Fruit fly (Drosophila melanogaster) whole organism, embryonic: ENCODE results near the gene Pgant7.

Source experiments
- Abd-B ChIP-seq: fragments of 200-800 bp; sonication (Bioruptor generic); optimal IDR thresholded peaks from 2 replicates; lab custom pipeline; 2018; ENCODE audit warnings: missing biosample characterization, mild to moderate bottlenecking, missing genetic modification characterization, moderate library complexity
- Ada2b ChIP-seq: fragments of 200-800 bp; sonication (Bioruptor generic); IDR thresholded peaks from 2 replicates; pipeline ENCODE4 v1.3.6; 2022; ENCODE audit warnings: missing biosample characterization, missing genetic modification characterization
- CG10462 ChIP-seq: fragments of 200-800 bp; sonication (Bioruptor generic); optimal IDR thresholded peaks from 2 replicates; lab custom pipeline; 2016; ENCODE audit warnings: missing biosample characterization, missing genetic modification characterization
- CG10959 ChIP-seq: fragments of 200-800 bp; sonication (Bioruptor generic); IDR thresholded peaks from 2 replicates; pipeline ENCODE4 v1.3.6; 2022; ENCODE audit warnings: missing biosample characterization, missing genetic modification characterization
- CG11456 ChIP-seq: fragments of 200-800 bp; sonication (Bioruptor generic); IDR thresholded peaks from 3 replicates; pipeline ENCODE4 v1.3.6; 2022; ENCODE audit warnings: missing biosample characterization, missing genetic modification characterization
- CG11695 ChIP-seq: fragments of 200-800 bp; sonication (Bioruptor generic); IDR thresholded peaks from 3 replicates; pipeline ENCODE4 v1.3.6; 2022; ENCODE audit warnings: missing biosample characterization, missing genetic modification characterization
- CG12104 ChIP-seq: fragments of 200-800 bp; sonication (Bioruptor generic); optimal IDR thresholded peaks from 3 replicates; lab custom pipeline; 2016; ENCODE audit warnings: missing biosample characterization, missing genetic modification characterization
- CG12659 ChIP-seq: fragments of 200-800 bp; sonication (Bioruptor generic); optimal IDR thresholded peaks from 3 replicates; lab custom pipeline; 2017; ENCODE audit warnings: mild to moderate bottlenecking, missing biosample characterization, missing genetic modification reagents, missing genetic modification characterization
- CG13296 ChIP-seq: fragments of 200-800 bp; sonication (Bioruptor generic); optimal IDR thresholded peaks from 3 replicates; lab custom pipeline; 2018; ENCODE audit warnings: missing biosample characterization, mild to moderate bottlenecking, missing genetic modification characterization
- CG1602 ChIP-seq: fragments of 200-800 bp; sonication (Bioruptor generic); optimal IDR thresholded peaks from 3 replicates; lab custom pipeline; 2016; ENCODE audit warnings: missing biosample characterization, missing genetic modification characterization
- CG17328 ChIP-seq: fragments of 200-800 bp; sonication (Bioruptor generic); IDR thresholded peaks from 2 replicates; pipeline ENCODE4 v1.3.6; 2022; ENCODE audit warnings: missing biosample characterization, missing genetic modification characterization
- CG18619 ChIP-seq: fragments of 200-800 bp; sonication (Bioruptor generic); optimal IDR thresholded peaks from 3 replicates; lab custom pipeline; 2017; ENCODE audit warnings: missing biosample characterization, mild to moderate bottlenecking, missing genetic modification characterization
- CG2199 ChIP-seq: fragments of 200-800 bp; sonication (Bioruptor generic); IDR thresholded peaks from 3 replicates; pipeline ENCODE4 v1.3.6; 2022; ENCODE audit warnings: missing biosample characterization, missing genetic modification characterization
- CG2678 ChIP-seq: fragments of 200-800 bp; sonication (Bioruptor generic); optimal IDR thresholded peaks from 3 replicates; lab custom pipeline; 2019; ENCODE audit warnings: missing biosample characterization, mild to moderate bottlenecking, missing genetic modification characterization, moderate library complexity
- CG32772 ChIP-seq: fragments of 200-800 bp; sonication (Bioruptor generic); IDR thresholded peaks from 2 replicates; pipeline ENCODE4 v1.3.6; 2022; ENCODE audit warnings: missing biosample characterization, missing genetic modification characterization
- CG33213 ChIP-seq: fragments of 200-800 bp; sonication (Bioruptor generic); optimal IDR thresholded peaks from 3 replicates; lab custom pipeline; 2016; ENCODE audit warnings: missing biosample characterization, missing genetic modification characterization
- CG5180 ChIP-seq: fragments of 200-800 bp; sonication (Bioruptor generic); optimal IDR thresholded peaks from 3 replicates; lab custom pipeline; 2017; ENCODE audit warnings: missing biosample characterization, missing genetic modification characterization, mild to moderate bottlenecking, moderate library complexity, missing genetic modification reagents
- CG6175 ChIP-seq: fragments of 200-800 bp; sonication (Bioruptor generic); IDR thresholded peaks from 3 replicates; pipeline ENCODE4 v1.3.6; 2022; ENCODE audit warnings: missing biosample characterization, missing genetic modification characterization
- Dref ChIP-seq: fragments of 200-800 bp; sonication (Bioruptor generic); IDR thresholded peaks from 2 replicates; pipeline ENCODE4 v1.3.6; 2022; ENCODE audit warnings: missing biosample characterization, missing genetic modification characterization
- E2f1 ChIP-seq: fragments of 200-800 bp; sonication (Bioruptor generic); IDR thresholded peaks from 2 replicates; pipeline ENCODE4 v1.3.6; 2022; ENCODE audit warnings: missing biosample characterization, missing genetic modification characterization
- E2f2 ChIP-seq: fragments of 200-800 bp; sonication (Bioruptor generic); IDR thresholded peaks from 2 replicates; pipeline ENCODE4 v1.3.6; 2022; ENCODE audit warnings: missing biosample characterization, missing genetic modification characterization
- Hmr ChIP-seq: fragments of 200-800 bp; sonication (Bioruptor generic); optimal IDR thresholded peaks from 3 replicates; lab custom pipeline; 2017; ENCODE audit warnings: mild to moderate bottlenecking, missing biosample characterization, missing genetic modification reagents, missing genetic modification characterization
- NfI ChIP-seq: fragments of 200-800 bp; sonication (Bioruptor generic); optimal IDR thresholded peaks from 3 replicates; lab custom pipeline; 2018; ENCODE audit warnings: missing biosample characterization, mild to moderate bottlenecking, missing genetic modification characterization, moderate library complexity
- Optix ChIP-seq: fragments of 200-800 bp; sonication (Bioruptor generic); IDR thresholded peaks from 3 replicates; pipeline ENCODE4 v1.3.6; 2022; ENCODE audit warnings: missing biosample characterization, missing genetic modification characterization
- Ptx1 ChIP-seq: fragments of 200-800 bp; sonication (Bioruptor generic); IDR thresholded peaks from 2 replicates; pipeline ENCODE4 v1.3.6; 2022; ENCODE audit warnings: missing biosample characterization, missing genetic modification characterization
- Sry-δ ChIP-seq: fragments of 200-800 bp; sonication (Bioruptor generic); optimal IDR thresholded peaks from 2 replicates; lab custom pipeline; 2016; ENCODE audit warnings: missing biosample characterization, missing genetic modification characterization
- Trl ChIP-seq, 3 experiments: fragments of >200 bp in 2 of 3; fragments of 200-800 bp in 1 of 3; sonication (Bioruptor generic) in 1 of 3; optimal IDR thresholded peaks; 2 replicates in 1 of 3; 3 replicates in 2 of 3; lab custom pipeline; 2016 to 2017; ENCODE audit warnings: missing biosample characterization in 1 of 3, missing genetic modification characterization in 1 of 3
- Xbp1 ChIP-seq: fragments of 200-800 bp; sonication (Bioruptor generic); optimal IDR thresholded peaks from 3 replicates; lab custom pipeline; 2016; ENCODE audit warnings: missing biosample characterization, mild to moderate bottlenecking, missing genetic modification characterization
- bsh ChIP-seq, 2 experiments: fragments of 200-800 bp; sonication (Bioruptor generic); optimal IDR thresholded peaks; 2 replicates each; lab custom pipeline; 2017 to 2018; ENCODE audit warnings: mild to moderate bottlenecking in 2 of 2, missing biosample characterization in 2 of 2, missing genetic modification characterization in 2 of 2, moderate library complexity in 1 of 2
- dmrt99B ChIP-seq: fragments of 200-800 bp; sonication (Bioruptor generic); optimal IDR thresholded peaks from 2 replicates; lab custom pipeline; 2018; ENCODE audit warnings: missing biosample characterization, mild to moderate bottlenecking, missing genetic modification characterization, moderate library complexity
- dpn ChIP-seq, 2 experiments: fragments of 200-800 bp; sonication (Bioruptor generic); optimal IDR thresholded peaks; 3 replicates each; lab custom pipeline; 2016; ENCODE audit warnings: missing biosample characterization in 2 of 2, missing genetic modification characterization in 2 of 2
- dysf ChIP-seq: fragments of 200-800 bp; sonication (Bioruptor generic); IDR thresholded peaks from 3 replicates; pipeline ENCODE4 v1.3.6; 2022; ENCODE audit warnings: missing biosample characterization, missing genetic modification characterization
- ewg ChIP-seq: fragments of 200-800 bp; sonication (Bioruptor generic); optimal IDR thresholded peaks from 3 replicates; lab custom pipeline; 2017; ENCODE audit warnings: mild to moderate bottlenecking, missing biosample characterization, missing genetic modification reagents, missing genetic modification characterization
- fd102C ChIP-seq: fragments of 200-800 bp; sonication (Bioruptor generic); optimal IDR thresholded peaks from 2 replicates; lab custom pipeline; 2018; ENCODE audit warnings: missing biosample characterization, mild to moderate bottlenecking, missing genetic modification characterization, moderate library complexity
- fd64A ChIP-seq: fragments of 200-800 bp; sonication (Bioruptor generic); optimal IDR thresholded peaks from 3 replicates; lab custom pipeline; 2018; ENCODE audit warnings: missing biosample characterization, mild to moderate bottlenecking, missing genetic modification characterization
- gem ChIP-seq: fragments of 200-800 bp; sonication (Bioruptor generic); optimal IDR thresholded peaks from 2 replicates; lab custom pipeline; 2019; ENCODE audit warnings: missing biosample characterization, mild to moderate bottlenecking, missing genetic modification characterization, moderate library complexity
- hkb ChIP-seq, 2 experiments: fragments of 200-800 bp in 1 of 2; fragments of >200 bp in 1 of 2; sonication (Bioruptor generic) in 1 of 2; IDR thresholded peaks in 1 of 2; optimal IDR thresholded peaks in 1 of 2; 2 replicates each; pipeline versions ENCODE4 v1.3.6 to Lab custom; 2017 to 2022; ENCODE audit warnings: missing biosample characterization in 1 of 2, missing genetic modification characterization in 1 of 2
- knrl ChIP-seq: fragments of 200-800 bp; sonication (Bioruptor generic); IDR thresholded peaks from 3 replicates; pipeline ENCODE4 v1.3.6; 2022; ENCODE audit warnings: missing biosample characterization, missing genetic modification characterization; ENCODE audit not compliant: partially characterized antibody
- odd ChIP-seq: fragments of 200-800 bp; sonication (Bioruptor generic); optimal IDR thresholded peaks from 2 replicates; lab custom pipeline; 2017; ENCODE audit warnings: missing biosample characterization, mild to moderate bottlenecking, missing genetic modification characterization
- prd ChIP-seq, 3 experiments: fragments of >200 bp in 2 of 3; fragments of 200-800 bp in 1 of 3; sonication (Bioruptor generic) in 1 of 3; optimal IDR thresholded peaks in 2 of 3; IDR thresholded peaks in 1 of 3; 2 replicates in 2 of 3; 3 replicates in 1 of 3; pipeline versions ENCODE4 v1.3.6 to Lab custom; 2017 to 2022; ENCODE audit warnings: missing biosample characterization in 1 of 3, missing genetic modification characterization in 1 of 3
- pum ChIP-seq: fragments of 200-800 bp; sonication (Bioruptor generic); optimal IDR thresholded peaks from 2 replicates; lab custom pipeline; 2016; ENCODE audit warnings: missing biosample characterization, missing genetic modification characterization
- sc ChIP-seq, 3 experiments: fragments of >200 bp in 2 of 3; fragments of 200-800 bp in 1 of 3; sonication (Bioruptor generic) in 1 of 3; optimal IDR thresholded peaks; 2 replicates in 2 of 3; 3 replicates in 1 of 3; lab custom pipeline; 2017; ENCODE audit warnings: mild to moderate bottlenecking in 1 of 3, missing biosample characterization in 1 of 3, missing genetic modification characterization in 1 of 3, missing genetic modification reagents in 1 of 3
- sens-2 ChIP-seq: fragments of 200-800 bp; sonication (Bioruptor generic); IDR thresholded peaks from 2 replicates; pipeline ENCODE4 v1.3.6; 2022; ENCODE audit warnings: missing biosample characterization, missing genetic modification characterization
- sisA ChIP-seq: fragments of 200-800 bp; sonication (Bioruptor generic); IDR thresholded peaks from 2 replicates; pipeline ENCODE4 v1.3.6; 2022; ENCODE audit warnings: missing biosample characterization, missing genetic modification characterization
- sob ChIP-seq: fragments of 200-800 bp; sonication (Bioruptor generic); IDR thresholded peaks from 2 replicates; pipeline ENCODE4 v1.3.6; 2022; ENCODE audit warnings: missing biosample characterization, missing genetic modification characterization
- stc ChIP-seq: fragments of 200-800 bp; sonication (Bioruptor generic); IDR thresholded peaks from 2 replicates; pipeline ENCODE4 v1.3.6; 2022; ENCODE audit warnings: missing biosample characterization, missing genetic modification characterization

The Pgant7 gene

DNA sequence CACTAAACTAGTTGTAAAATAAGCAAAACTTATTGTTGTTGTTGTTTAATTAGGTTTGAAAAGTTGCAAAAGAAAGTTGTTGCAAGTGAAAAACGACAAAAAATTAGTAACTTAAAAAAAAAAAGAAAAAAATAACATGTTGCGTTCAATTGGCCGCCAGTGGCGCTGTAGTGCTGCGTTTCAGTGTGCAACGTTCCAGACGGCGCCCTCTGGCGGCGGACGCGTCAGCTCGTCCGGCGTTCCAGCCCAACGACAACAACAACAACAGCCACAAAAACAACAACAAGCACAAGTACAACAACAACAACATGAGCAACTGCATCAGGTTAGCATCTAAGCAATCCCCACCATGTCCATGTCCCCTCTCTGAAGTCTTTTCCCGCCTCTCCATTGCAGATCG lies 17.6 kb upstream of the Pgant7 start (continued):
- no peak for TF ChIP-seq odd (GFP tag; lab: Kevin White, UChicago)
- 0 out of 3 replicates have a peak, but pooled peaks have one; percentile 12 for TF ChIP-seq CG6175 (GFP tag; lab: Robert Waterston, UW)
- no peak for TF ChIP-seq hkb (optimal IDR thresholded peaks at IDR 0.05; lab: Kevin White, UChicago)
- 0 out of 2 replicates have a peak, but pooled peaks have one; percentile 30 for TF ChIP-seq hkb (GFP tag; IDR thresholded peaks at IDR 0.05; lab: Robert Waterston, UW)
- peak in 1 of 2 experiments; percentile 43 for TF ChIP-seq bsh (GFP tag; optimal IDR thresholded peaks at IDR 0.05; lab: Kevin White, UChicago)
- TF ChIP-seq NfI (GFP tag; lab: Kevin White, UChicago): peak; percentile 49
- no peak for TF ChIP-seq Abd-B (GFP tag; lab: Kevin White, UChicago)
- TF ChIP-seq sc (optimal IDR thresholded peaks at IDR 0.05; lab: Kevin White, UChicago): no peak
- peak; percentile 12 for TF ChIP-seq sc (GFP tag; optimal IDR thresholded peaks at IDR 0.05; lab: Kevin White, UChicago)
- TF ChIP-seq CG11695 (GFP tag; lab: Robert Waterston, UW): 0 out of 3 replicates have a peak, but pooled peaks have one; percentile 11
- 0 out of 2 replicates have a peak, but pooled peaks have one; percentile 36 for TF ChIP-seq sens-2 (GFP tag; lab: Robert Waterston, UW)
- TF ChIP-seq stc (GFP tag; lab: Robert Waterston, UW): 0 out of 2 replicates have a peak, but pooled peaks have one; percentile 15
- 0 out of 2 replicates have a peak, but pooled peaks have one; percentile 32 for TF ChIP-seq sisA (GFP tag; lab: Robert Waterston, UW)
- peak; percentile 83; the same call in 2 of the 3 replicates for TF ChIP-seq CG2199 (GFP tag; lab: Robert Waterston, UW)
- no peak for TF ChIP-seq CG10462
- TF ChIP-seq fd64A (GFP tag; lab: Kevin White, UChicago): no peak
- TF ChIP-seq CG33213 (GFP tag; lab: Kevin White, UChicago): no peak
- peak; percentile 13 for TF ChIP-seq Sry-δ (GFP tag; lab: Kevin White, UChicago)
- TF ChIP-seq CG12659 (GFP tag; lab: Kevin White, UChicago): peak; percentile 30
- peak; percentile 48; the same call in 1 of the 3 replicates for TF ChIP-seq dysf (GFP tag; lab: Robert Waterston, UW)
- TF ChIP-seq gem: peak; percentile 34
- peak; percentile 7 for TF ChIP-seq CG18619 (GFP tag; lab: Kevin White, UChicago)
- TF ChIP-seq dpn (GFP tag; optimal IDR thresholded peaks at IDR 0.05; lab: Kevin White, UChicago): peak; percentile 23 to 47
- peak; percentile 33; the same call in 1 of the 3 replicates for TF ChIP-seq knrl
- TF ChIP-seq Trl (optimal IDR thresholded peaks at IDR 0.05; lab: Kevin White, UChicago): no peak
- peak; percentile 16 for TF ChIP-seq Trl (GFP tag; optimal IDR thresholded peaks at IDR 0.05; lab: Kevin White, UChicago)
- peak; percentile 57 for TF ChIP-seq Xbp1
- TF ChIP-seq CG10959 (GFP tag; lab: Robert Waterston, UW): 0 out of 2 replicates have a peak, but pooled peaks have one; percentile 5
- TF ChIP-seq Ada2b (GFP tag; lab: Robert Waterston, UW): 0 out of 2 replicates have a peak, but pooled peaks have one; percentile 22
- TF ChIP-seq CG11456 (GFP tag; lab: Robert Waterston, UW): peak; percentile 62; the same call in 1 of the 3 replicates
- TF ChIP-seq CG2678 (tag; lab: Kevin White, UChicago): peak; percentile 8
- TF ChIP-seq CG32772: peak; percentile 90
- TF ChIP-seq pum (GFP tag; lab: Kevin White, UChicago): peak; percentile 10
- TF ChIP-seq CG17328 (GFP tag; lab: Robert Waterston, UW): peak; percentile 52; the same call in 1 of the 2 replicates
- TF ChIP-seq Hmr (GFP tag; lab: Kevin White, UChicago): no peak
- no peak for TF ChIP-seq Dref (GFP tag; lab: Robert Waterston, UW)
- peak; percentile 32 for TF ChIP-seq ewg (GFP tag; lab: Kevin White, UChicago)
- TF ChIP-seq CG12104 (GFP tag; lab: Kevin White, UChicago): no peak
- TF ChIP-seq E2f2 (GFP tag; lab: Robert Waterston, UW): peak; percentile 39; the same call in 1 of the 2 replicates
- TF ChIP-seq CG1602 (GFP tag; lab: Kevin White, UChicago): peak; percentile 21
- 0 out of 2 replicates have a peak, but pooled peaks have one; percentile 12 for TF ChIP-seq E2f1 (GFP tag; lab: Robert Waterston, UW)
- no peak for TF ChIP-seq fd102C (GFP tag; lab: Kevin White, UChicago)
- no peak for TF ChIP-seq prd (optimal IDR thresholded peaks at IDR 0.05; lab: Kevin White, UChicago)
- peak; percentile 58; the same call in 2 of the 3 replicates for TF ChIP-seq prd (GFP tag; IDR thresholded peaks at IDR 0.05; lab: Robert Waterston, UW)
- peak; percentile 45 for TF ChIP-seq CG5180 (GFP tag; lab: Kevin White, UChicago)
- peak; percentile 31; the same call in 1 of the 2 replicates for TF ChIP-seq Ptx1 (GFP tag; lab: Robert Waterston, UW)
- peak; percentile 26 for TF ChIP-seq CG13296 (GFP tag; lab: Kevin White, UChicago)
- TF ChIP-seq sob (GFP tag; lab: Robert Waterston, UW): peak; percentile 52; the same call in 1 of the 2 replicates
- peak; percentile 37 for TF ChIP-seq dmrt99B (tag; lab: Kevin White, UChicago)
- TF ChIP-seq Optix: peak; percentile 51; the same call in 2 of the 3 replicates
- TF ChIP-seq, all 482 proteins: peak for 155
